Worm (Caenorhabditis elegans) whole organism, L2 larva: ENCODE results near the gene T05H4.3.
A peak's percentile ranks its signal among the peaks of the same experiment; 100 is the strongest.

Source experiments
- C34F6.9 ChIP-seq: fragments of 150-350 bp; optimal IDR thresholded peaks from 2 replicates; lab custom pipeline; 2014; ENCODE audit warnings: missing biosample characterization, missing genetic modification characterization
- Y55F3AM.14 ChIP-seq: fragments of 200-800 bp; sonication (Bioruptor generic); optimal IDR thresholded peaks from 2 replicates; lab custom pipeline; 2018; ENCODE audit warnings: mild to moderate bottlenecking, missing genetic modification characterization, missing compliant biosample characterization
- alr-1 ChIP-seq: fragments of 150-350 bp; optimal IDR thresholded peaks from 2 replicates; lab custom pipeline; 2014; ENCODE audit warnings: missing biosample characterization, missing genetic modification characterization
- ama-1 ChIP-seq: fragments of 150-350 bp; optimal IDR thresholded peaks from 2 replicates; lab custom pipeline; 2018; ENCODE audit warnings: inconsistent platforms
- ceh-16 ChIP-seq: fragments of 150-350 bp; optimal IDR thresholded peaks from 2 replicates; lab custom pipeline; 2014; ENCODE audit warnings: missing biosample characterization, missing genetic modification characterization
- ceh-82 ChIP-seq: fragments of 150-350 bp; optimal IDR thresholded peaks from 2 replicates; lab custom pipeline; 2014; ENCODE audit warnings: missing biosample characterization, missing genetic modification characterization
- crh-2 ChIP-seq: sonication (generic microtip); optimal IDR thresholded peaks from 2 replicates; lab custom pipeline; 2017; ENCODE audit warnings: missing biosample characterization, missing genetic modification characterization
- elt-3 ChIP-seq: sonication (generic microtip); optimal IDR thresholded peaks from 2 replicates; lab custom pipeline; 2017; ENCODE audit warnings: missing biosample characterization, missing genetic modification characterization
- fos-1 ChIP-seq: fragments of 150-350 bp; optimal IDR thresholded peaks from 2 replicates; lab custom pipeline; 2014; ENCODE audit warnings: missing biosample characterization, missing genetic modification characterization
- lin-11 ChIP-seq: fragments of 150-350 bp; sonication (generic microtip); optimal IDR thresholded peaks from 2 replicates; lab custom pipeline; 2014; ENCODE audit warnings: missing biosample characterization, missing genetic modification characterization, inconsistent platforms, mixed read lengths
- lsy-2 ChIP-seq, 2 experiments: fragments of 150-350 bp in 1 of 2; sonication (generic microtip) in 1 of 2; optimal IDR thresholded peaks; 2 replicates each; lab custom pipeline; 2014 to 2017; ENCODE audit warnings: missing biosample characterization in 2 of 2, missing genetic modification characterization in 2 of 2
- nhr-10 ChIP-seq: sonication (generic microtip); optimal IDR thresholded peaks from 2 replicates; lab custom pipeline; 2017; ENCODE audit warnings: missing biosample characterization, missing genetic modification characterization
- nhr-12 ChIP-seq: fragments of 150-350 bp; optimal IDR thresholded peaks from 2 replicates; lab custom pipeline; 2014; ENCODE audit warnings: missing biosample characterization, missing genetic modification characterization
- nhr-129 ChIP-seq: fragments of 150-350 bp; optimal IDR thresholded peaks from 2 replicates; lab custom pipeline; 2014; ENCODE audit warnings: missing biosample characterization, missing genetic modification characterization
- nhr-21 ChIP-seq: fragments of 150-350 bp; optimal IDR thresholded peaks from 2 replicates; lab custom pipeline; 2014; ENCODE audit warnings: missing biosample characterization, missing genetic modification characterization
- nhr-23 ChIP-seq: fragments of 150-350 bp; optimal IDR thresholded peaks from 2 replicates; lab custom pipeline; 2014; ENCODE audit warnings: missing biosample characterization, missing genetic modification reagents, missing genetic modification characterization
- nhr-237 ChIP-seq: fragments of 150-350 bp; optimal IDR thresholded peaks from 2 replicates; lab custom pipeline; 2014; ENCODE audit warnings: missing biosample characterization, missing genetic modification characterization
- nhr-25 ChIP-seq: fragments of 150-350 bp; sonication (generic microtip); optimal IDR thresholded peaks from 3 replicates; lab custom pipeline; 2014; ENCODE audit warnings: missing biosample characterization, missing genetic modification characterization
- nhr-77 ChIP-seq: fragments of 150-350 bp; optimal IDR thresholded peaks from 2 replicates; lab custom pipeline; 2014; ENCODE audit warnings: missing biosample characterization, missing genetic modification characterization
- peb-1 ChIP-seq: fragments of 150-350 bp; optimal IDR thresholded peaks from 2 replicates; lab custom pipeline; 2014; ENCODE audit warnings: missing biosample characterization, missing genetic modification characterization
- sem-4 ChIP-seq: fragments of 150-350 bp; optimal IDR thresholded peaks from 2 replicates; lab custom pipeline; 2014; ENCODE audit warnings: missing biosample characterization, missing genetic modification reagents, missing genetic modification characterization
- skn-1 ChIP-seq: sonication (generic microtip); optimal IDR thresholded peaks from 2 replicates; lab custom pipeline; 2017; ENCODE audit warnings: missing biosample characterization, missing genetic modification characterization
- sma-3 ChIP-seq: sonication (generic microtip); optimal IDR thresholded peaks from 2 replicates; lab custom pipeline; 2016; ENCODE audit warnings: missing genetic modification reagents, missing genetic modification characterization, missing compliant biosample characterization
- sma-9 ChIP-seq, 2 experiments: fragments of 150-350 bp in 1 of 2; sonication (generic microtip) in 1 of 2; optimal IDR thresholded peaks; 2 replicates each; lab custom pipeline; 2014 to 2016; ENCODE audit warnings: missing genetic modification characterization in 2 of 2, mild to moderate bottlenecking in 1 of 2, missing biosample characterization in 1 of 2, missing compliant biosample characterization in 1 of 2, missing genetic modification reagents in 1 of 2, moderate library complexity in 1 of 2
- unc-39 ChIP-seq: fragments of 150-350 bp; optimal IDR thresholded peaks from 2 replicates; lab custom pipeline; 2014; ENCODE audit warnings: missing biosample characterization, missing genetic modification characterization
- zag-1 ChIP-seq: fragments of 150-350 bp; optimal IDR thresholded peaks from 2 replicates; lab custom pipeline; 2014; ENCODE audit warnings: missing biosample characterization, missing genetic modification characterization
- ztf-11 ChIP-seq: sonication (generic microtip); optimal IDR thresholded peaks from 2 replicates; lab custom pipeline; 2017; ENCODE audit warnings: missing biosample characterization, missing genetic modification characterization
- ztf-4 ChIP-seq: fragments of 150-350 bp; optimal IDR thresholded peaks from 2 replicates; lab custom pipeline; 2014; ENCODE audit warnings: missing biosample characterization, missing genetic modification characterization

T05H4.3 gene

ce11 chrV:6436332-6436731, 5.8 kb upstream of the T05H4.3 start, which contains the start of gene hpo-19:
Gene hpo-19, plus strand, starts transcription at chrV:6436645.
- TF ChIP-seq nhr-21 (tag; lab: Kevin White, UChicago) (peak; percentile 20), fos-1 (tag; lab: Kevin White, UChicago) (peak; percentile 34), ceh-82 (tag; lab: Kevin White, UChicago) (no peak), nhr-77 (tag; lab: Kevin White, UChicago) (no peak)

DNA sequence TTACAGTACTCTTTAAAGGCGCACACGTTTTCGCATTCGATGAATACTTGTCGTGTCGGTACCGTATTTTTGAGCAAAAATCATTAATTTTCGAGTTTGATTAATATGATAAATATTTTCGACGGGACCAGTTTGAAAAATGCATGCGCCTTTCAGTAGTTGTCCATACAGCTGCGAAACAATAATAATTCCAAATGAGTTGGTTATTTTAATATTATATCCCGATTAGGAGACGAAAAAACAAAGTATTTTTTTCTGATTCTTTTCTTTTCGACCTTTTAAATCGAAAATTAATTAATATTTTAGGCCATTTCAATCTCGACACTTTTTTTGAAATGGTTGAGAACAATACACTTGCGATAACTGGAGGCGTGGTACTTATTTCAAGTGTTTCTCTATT, 3.5 kb upstream of the T05H4.3 start, which contains the start of gene T05H4.4:
Gene T05H4.4, plus strand, starts transcription at position 301 of the 400 bp plus-strand sequence.
- no peak for TF ChIP-seq nhr-129 (tag; lab: Kevin White, UChicago)

DNA sequence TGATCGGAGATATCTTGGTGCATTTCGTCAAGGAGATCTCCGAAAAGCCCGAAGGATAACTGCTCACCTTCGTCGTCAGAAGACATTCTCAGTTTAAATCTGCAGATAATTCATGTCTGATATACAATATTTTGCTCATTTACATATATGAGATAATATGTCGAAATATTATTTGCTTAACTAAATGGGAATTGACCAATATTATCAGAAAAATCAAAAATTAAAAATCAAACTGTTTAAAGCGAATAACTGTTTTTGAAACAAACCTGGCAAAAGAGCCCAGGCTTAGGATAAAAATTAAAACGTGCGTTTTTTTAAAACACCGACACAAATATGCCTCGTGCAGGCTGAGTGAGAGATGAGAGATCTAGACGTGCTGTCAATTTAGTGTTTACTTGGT, 524 bp upstream of the T05H4.3 start, which contains the start of gene T05H4.15:
Gene T05H4.15, minus strand, starts transcription at position 101 of the 400 bp plus-strand sequence.
- no peak for TF ChIP-seq fos-1 (tag; lab: Kevin White, UChicago)
- no peak for TF ChIP-seq sma-9 (GFP tag; optimal IDR thresholded peaks at IDR 0.05; lab: Kevin White, UChicago)
- no peak for TF ChIP-seq sma-9 (tag; optimal IDR thresholded peaks at IDR 0.05; lab: Kevin White, UChicago)
- no peak for TF ChIP-seq ztf-4 (tag; lab: Kevin White, UChicago)
- no peak for TF ChIP-seq elt-3 (tag; lab: Kevin White, UChicago)
- no peak for TF ChIP-seq nhr-25 (tag; lab: Kevin White, UChicago)
- no peak for TF ChIP-seq alr-1 (tag; lab: Kevin White, UChicago)
- TF ChIP-seq nhr-237 (tag; lab: Kevin White, UChicago), result no peak
- no peak for TF ChIP-seq nhr-21 (tag; lab: Kevin White, UChicago)
- TF ChIP-seq sma-3 (GFP tag; lab: Kevin White, UChicago), result no peak
- TF ChIP-seq nhr-10 (tag; lab: Kevin White, UChicago), result no peak
- TF ChIP-seq ama-1 (lab: Kevin White, UChicago), result no peak
- no peak for TF ChIP-seq zag-1
- TF ChIP-seq lin-11 (tag; lab: Kevin White, UChicago), result no peak
- TF ChIP-seq ceh-16 (tag; lab: Kevin White, UChicago), result no peak
- no peak for TF ChIP-seq lsy-2 (tag; optimal IDR thresholded peaks at IDR 0.05; lab: Kevin White, UChicago)
- TF ChIP-seq Y55F3AM.14 (GFP tag; lab: Kevin White, UChicago), result no peak
- no peak for TF ChIP-seq peb-1
- TF ChIP-seq, all 48 proteins: peak for 0

ce11 chrV:6448356-6448755, 6.2 kb downstream of the T05H4.3 start, which contains the start of gene fbxa-196:
Gene fbxa-196, plus strand, starts transcription at chrV:6448656.
- TF ChIP-seq lin-11 (tag; lab: Kevin White, UChicago), result no peak

DNA sequence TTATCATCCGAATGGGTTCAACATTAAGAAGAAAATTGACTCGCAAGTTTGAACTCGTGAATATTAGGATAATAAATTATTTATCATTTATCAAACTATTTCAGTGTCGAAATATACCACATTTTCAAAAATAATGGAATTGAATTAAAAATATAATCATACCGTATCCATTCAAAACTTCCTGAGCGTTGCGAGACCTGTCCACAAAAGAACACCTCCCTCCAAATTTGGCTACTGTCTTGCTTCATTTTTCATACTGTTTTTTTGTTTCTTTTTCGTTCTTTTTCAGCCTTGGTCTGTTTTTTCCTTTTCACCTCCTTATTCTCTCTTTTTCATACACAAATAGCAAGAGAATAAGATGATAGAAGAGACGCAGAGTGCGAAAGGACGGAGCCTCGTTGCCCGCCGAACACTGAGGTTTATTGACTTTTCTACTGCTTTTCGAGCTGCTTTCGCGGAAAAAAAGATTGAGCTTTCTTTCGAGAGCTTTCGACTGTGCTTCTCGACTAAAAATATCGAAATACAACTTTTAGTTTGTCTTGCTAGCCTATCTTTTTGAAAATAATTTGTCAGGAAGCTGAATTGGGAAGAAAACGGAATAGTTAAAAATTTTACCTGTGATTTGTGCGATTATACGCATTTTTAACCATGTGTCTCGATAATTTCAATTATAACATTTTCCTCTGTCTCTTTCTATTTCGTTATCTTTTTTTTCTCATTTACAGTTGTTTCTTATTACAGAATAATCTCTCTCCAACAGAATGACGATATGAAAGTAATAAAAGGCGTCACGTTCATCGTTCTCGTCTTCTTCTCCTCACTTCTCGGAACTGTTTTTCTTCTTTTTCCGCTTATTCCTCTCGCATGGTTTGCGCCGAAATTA, 8.2 kb downstream of the T05H4.3 start, which contains the start of gene acl-8:
Gene acl-8, plus strand, starts transcription at position 742 of the 883 bp plus-strand sequence.
- TF ChIP-seq crh-2, result peak; percentile 41
- no peak for TF ChIP-seq elt-3 (tag; lab: Kevin White, UChicago)
- no peak for TF ChIP-seq nhr-12 (tag; lab: Kevin White, UChicago)
- TF ChIP-seq fos-1 (tag; lab: Kevin White, UChicago), result peak; percentile 40

DNA sequence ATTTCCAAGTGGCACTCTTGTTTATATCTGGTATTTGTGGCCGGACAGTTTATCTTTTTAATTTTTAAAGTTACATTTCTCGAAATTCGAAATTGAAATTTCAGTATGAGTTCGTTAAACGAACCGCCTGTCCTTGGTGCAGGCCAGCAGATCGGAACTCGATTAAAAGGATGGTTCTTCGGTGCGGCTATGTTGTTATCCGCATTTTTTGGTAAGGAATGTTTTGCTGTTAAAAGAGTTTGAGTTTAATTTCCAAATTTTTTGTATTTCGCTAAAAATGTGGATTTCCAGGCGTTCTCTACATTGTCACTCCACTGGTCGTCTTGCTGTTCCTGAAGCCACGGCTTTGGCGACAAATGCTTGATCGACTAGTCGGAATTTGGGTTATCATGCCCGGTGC, 11.0 kb downstream of the T05H4.3 start, which contains the start of gene acl-9:
Gene acl-9, plus strand, starts transcription at position 105 of the 400 bp plus-strand sequence.
- TF ChIP-seq skn-1 (tag; lab: Kevin White, UChicago), result no peak
- no peak for TF ChIP-seq C34F6.9 (tag; lab: Kevin White, UChicago)
- no peak for TF ChIP-seq sem-4 (tag; lab: Kevin White, UChicago)
- TF ChIP-seq unc-39 (tag; lab: Kevin White, UChicago), result no peak
- no peak for TF ChIP-seq zag-1
- TF ChIP-seq sma-9 (GFP tag; optimal IDR thresholded peaks at IDR 0.05; lab: Kevin White, UChicago), result no peak
- TF ChIP-seq sma-9 (tag; optimal IDR thresholded peaks at IDR 0.05; lab: Kevin White, UChicago), result no peak
- TF ChIP-seq crh-2, result no peak
- no peak for TF ChIP-seq nhr-23 (tag; lab: Kevin White, UChicago)
- no peak for TF ChIP-seq ztf-11 (tag; lab: Kevin White, UChicago)
